Fruit fly (Drosophila melanogaster) whole organism, wandering third instar larva: Measurements from ENCODE around the gene Charon.
A peak's percentile ranks its signal among the peaks of the same experiment; 100 is the strongest.

ENCODE experiments used
- Abd-B ChIP-seq: fragments of >200 bp; optimal IDR thresholded peaks from 2 replicates; lab custom pipeline; 2017; ENCODE audit warnings: missing biosample characterization, missing genetic modification characterization
- CG32264 ChIP-seq: fragments of 200-800 bp; sonication (Bioruptor generic); optimal IDR thresholded peaks from 2 replicates; lab custom pipeline; 2016; ENCODE audit warnings: missing biosample characterization, missing genetic modification characterization
- CG9705 ChIP-seq: fragments of 200-800 bp; sonication (Bioruptor generic); optimal IDR thresholded peaks from 2 replicates; lab custom pipeline; 2018; ENCODE audit warnings: missing biosample characterization, mild to moderate bottlenecking, missing genetic modification characterization
- CrebA ChIP-seq: fragments of 200-800 bp; sonication (Bioruptor generic); optimal IDR thresholded peaks from 2 replicates; lab custom pipeline; 2016; ENCODE audit warnings: missing biosample characterization, mild to moderate bottlenecking, missing genetic modification characterization, borderline replicate concordance
- Dfd ChIP-seq: fragments of >200 bp; optimal IDR thresholded peaks from 2 replicates; lab custom pipeline; 2017; ENCODE audit warnings: missing biosample characterization, missing genetic modification characterization
- Dif ChIP-seq: fragments of 200-275, 200-300 bp; sonication (Bioruptor generic); optimal IDR thresholded peaks from 2 replicates; lab custom pipeline; 2018; ENCODE audit warnings: missing biosample characterization, missing genetic modification characterization; ENCODE audit not compliant: partially characterized antibody
- GATAd ChIP-seq: sonication (Bioruptor generic); optimal IDR thresholded peaks from 2 replicates; lab custom pipeline; 2016; ENCODE audit warnings: missing biosample characterization, missing genetic modification characterization
- HLH106 ChIP-seq: fragments of 200-800 bp; optimal IDR thresholded peaks from 3 replicates; lab custom pipeline; 2019; ENCODE audit warnings: missing biosample characterization, mild to moderate bottlenecking, missing genetic modification characterization, moderate library complexity
- Hnf4 ChIP-seq: fragments of 200-800 bp; sonication (Bioruptor generic); optimal IDR thresholded peaks from 2 replicates; lab custom pipeline; 2016; ENCODE audit warnings: missing biosample characterization, mild to moderate bottlenecking, missing genetic modification characterization
- Hr78 ChIP-seq: fragments of >200 bp; optimal IDR thresholded peaks from 2 replicates; lab custom pipeline; 2017; ENCODE audit warnings: missing biosample characterization, missing genetic modification characterization
- Hr83 ChIP-seq: fragments of 200-300 bp; sonication (Bioruptor generic); optimal IDR thresholded peaks from 2 replicates; lab custom pipeline; 2016; ENCODE audit warnings: missing biosample characterization, mild to moderate bottlenecking, missing genetic modification characterization, moderate library complexity; ENCODE audit not compliant: poor library complexity, severe bottlenecking
- Jra ChIP-seq: sonication (Bioruptor generic); optimal IDR thresholded peaks from 2 replicates; lab custom pipeline; 2016; ENCODE audit warnings: missing biosample characterization, missing genetic modification characterization
- Mio ChIP-seq: sonication (Bioruptor generic); optimal IDR thresholded peaks from 2 replicates; lab custom pipeline; 2016; ENCODE audit warnings: missing biosample characterization, missing genetic modification characterization
- Myc ChIP-seq: fragments of >200 bp; optimal IDR thresholded peaks from 2 replicates; lab custom pipeline; 2017
- N ChIP-seq: fragments of >200 bp; optimal IDR thresholded peaks from 2 replicates; lab custom pipeline; 2018; ENCODE audit warnings: missing biosample characterization, missing external identifiers, missing genetic modification characterization
- OdsH ChIP-seq: fragments of 200-800 bp; sonication (Bioruptor generic); optimal IDR thresholded peaks from 2 replicates; lab custom pipeline; 2016; ENCODE audit warnings: missing biosample characterization, mild to moderate bottlenecking, missing genetic modification characterization
- Rel ChIP-seq, 2 experiments: fragments of 200-800 bp; sonication (Bioruptor generic) in 1 of 2; optimal IDR thresholded peaks; 2 replicates in 1 of 2; 3 replicates in 1 of 2; lab custom pipeline; 2016 to 2019; ENCODE audit warnings: mild to moderate bottlenecking in 2 of 2, missing biosample characterization in 2 of 2, missing genetic modification characterization in 2 of 2, moderate library complexity in 1 of 2
- Sp1 ChIP-seq: fragments of 200-800 bp; sonication (Bioruptor generic); optimal IDR thresholded peaks from 3 replicates; lab custom pipeline; 2019; ENCODE audit warnings: missing biosample characterization, mild to moderate bottlenecking, missing genetic modification characterization, moderate library complexity
- Vsx2 ChIP-seq: fragments of 200-300, 225-300 bp; sonication (Bioruptor generic); optimal IDR thresholded peaks from 2 replicates; lab custom pipeline; 2018; ENCODE audit warnings: missing biosample characterization, missing genetic modification characterization; ENCODE audit not compliant: partially characterized antibody
- br ChIP-seq: fragments of 200-800 bp; sonication (Bioruptor generic); optimal IDR thresholded peaks from 2 replicates; lab custom pipeline; 2016; ENCODE audit warnings: missing biosample characterization, missing genetic modification characterization
- brk ChIP-seq: fragments of 200-800 bp; sonication (Bioruptor generic); optimal IDR thresholded peaks from 2 replicates; lab custom pipeline; 2016; ENCODE audit warnings: missing biosample characterization, mild to moderate bottlenecking, missing genetic modification characterization
- dl ChIP-seq, 2 experiments: fragments of 175-275, 200-275 bp in 1 of 2; fragments of 200-275 bp in 1 of 2; sonication (Bioruptor generic); optimal IDR thresholded peaks; lab custom pipeline; 2018; ENCODE audit warnings: mild to moderate bottlenecking in 2 of 2, missing biosample characterization in 2 of 2, missing genetic modification characterization in 2 of 2, moderate library complexity in 2 of 2; ENCODE audit not compliant: partially characterized antibody in 2 of 2, insufficient read depth in 1 of 2
- dmrt93B ChIP-seq: fragments of 200-800 bp; sonication (Bioruptor generic); optimal IDR thresholded peaks from 2 replicates; lab custom pipeline; 2018; ENCODE audit warnings: missing biosample characterization, mild to moderate bottlenecking, missing genetic modification characterization
- dsf ChIP-seq: sonication (Bioruptor generic); optimal IDR thresholded peaks from 2 replicates; lab custom pipeline; 2016; ENCODE audit warnings: missing biosample characterization, missing genetic modification characterization, borderline replicate concordance
- ey ChIP-seq: fragments of 200-800 bp; sonication (Bioruptor generic); optimal IDR thresholded peaks from 2 replicates; lab custom pipeline; 2016; ENCODE audit warnings: missing biosample characterization, missing genetic modification characterization
- foxo ChIP-seq, 2 experiments: fragments of 200-800 bp; sonication (Bioruptor generic); optimal IDR thresholded peaks; 2 replicates in 1 of 2; 3 replicates in 1 of 2; lab custom pipeline; 2016 to 2017; ENCODE audit warnings: missing biosample characterization in 2 of 2, missing genetic modification characterization in 2 of 2
- fru ChIP-seq: fragments of 200-800 bp; sonication (Bioruptor generic); optimal IDR thresholded peaks from 3 replicates; lab custom pipeline; 2016; ENCODE audit warnings: missing biosample characterization, mild to moderate bottlenecking, missing genetic modification characterization
- h ChIP-seq: fragments of 200-800 bp; sonication (Bioruptor generic); optimal IDR thresholded peaks from 3 replicates; lab custom pipeline; 2016; ENCODE audit warnings: missing biosample characterization, mild to moderate bottlenecking, missing genetic modification characterization
- jim ChIP-seq: fragments of 175-275, 200-325 bp; sonication (Bioruptor generic); optimal IDR thresholded peaks from 2 replicates; lab custom pipeline; 2016; ENCODE audit warnings: missing biosample characterization, mild to moderate bottlenecking, missing genetic modification characterization
- lola ChIP-seq: fragments of >200 bp; optimal IDR thresholded peaks from 2 replicates; lab custom pipeline; 2017; ENCODE audit warnings: missing biosample characterization, missing genetic modification characterization
- pan ChIP-seq: fragments of >200 bp; optimal IDR thresholded peaks from 2 replicates; lab custom pipeline; 2017
- psq ChIP-seq: fragments of 200-800 bp; sonication (Bioruptor generic); optimal IDR thresholded peaks from 3 replicates; lab custom pipeline; 2017; ENCODE audit warnings: missing biosample characterization, mild to moderate bottlenecking, missing genetic modification characterization, moderate library complexity
- rgr ChIP-seq: fragments of 200-800 bp; sonication (Bioruptor generic); optimal IDR thresholded peaks from 3 replicates; lab custom pipeline; 2016; ENCODE audit warnings: missing biosample characterization, mild to moderate bottlenecking, missing genetic modification characterization
- sage ChIP-seq: fragments of 200-800 bp; sonication (Bioruptor generic); optimal IDR thresholded peaks from 2 replicates; lab custom pipeline; 2016; ENCODE audit warnings: missing biosample characterization, mild to moderate bottlenecking, missing genetic modification characterization
- sv ChIP-seq: fragments of 200-800 bp; sonication (Bioruptor generic); optimal IDR thresholded peaks from 3 replicates; lab custom pipeline; 2016; ENCODE audit warnings: missing biosample characterization, missing genetic modification characterization
- tai ChIP-seq: sonication (Bioruptor generic); optimal IDR thresholded peaks from 2 replicates; lab custom pipeline; 2016; ENCODE audit warnings: missing biosample characterization, missing genetic modification characterization
- usp ChIP-seq: fragments of >200 bp; optimal IDR thresholded peaks from 2 replicates; lab custom pipeline; 2017; ENCODE audit warnings: missing biosample characterization, missing genetic modification characterization
- woc ChIP-seq: sonication (Bioruptor generic); optimal IDR thresholded peaks from 2 replicates; lab custom pipeline; 2016; ENCODE audit warnings: missing biosample characterization, mild to moderate bottlenecking, missing genetic modification characterization

Charon gene

dm6 chr2L:1147656-1148055 is 24.9 kb downstream of the Charon start:
- TF ChIP-seq foxo (GFP tag; optimal IDR thresholded peaks at IDR 0.05; lab: Kevin White, UChicago) = no peak
- TF ChIP-seq usp (GFP tag; lab: Kevin White, UChicago) = no peak
- TF ChIP-seq Vsx2 (GFP tag; lab: Kevin White, UChicago) = no peak

DNA sequence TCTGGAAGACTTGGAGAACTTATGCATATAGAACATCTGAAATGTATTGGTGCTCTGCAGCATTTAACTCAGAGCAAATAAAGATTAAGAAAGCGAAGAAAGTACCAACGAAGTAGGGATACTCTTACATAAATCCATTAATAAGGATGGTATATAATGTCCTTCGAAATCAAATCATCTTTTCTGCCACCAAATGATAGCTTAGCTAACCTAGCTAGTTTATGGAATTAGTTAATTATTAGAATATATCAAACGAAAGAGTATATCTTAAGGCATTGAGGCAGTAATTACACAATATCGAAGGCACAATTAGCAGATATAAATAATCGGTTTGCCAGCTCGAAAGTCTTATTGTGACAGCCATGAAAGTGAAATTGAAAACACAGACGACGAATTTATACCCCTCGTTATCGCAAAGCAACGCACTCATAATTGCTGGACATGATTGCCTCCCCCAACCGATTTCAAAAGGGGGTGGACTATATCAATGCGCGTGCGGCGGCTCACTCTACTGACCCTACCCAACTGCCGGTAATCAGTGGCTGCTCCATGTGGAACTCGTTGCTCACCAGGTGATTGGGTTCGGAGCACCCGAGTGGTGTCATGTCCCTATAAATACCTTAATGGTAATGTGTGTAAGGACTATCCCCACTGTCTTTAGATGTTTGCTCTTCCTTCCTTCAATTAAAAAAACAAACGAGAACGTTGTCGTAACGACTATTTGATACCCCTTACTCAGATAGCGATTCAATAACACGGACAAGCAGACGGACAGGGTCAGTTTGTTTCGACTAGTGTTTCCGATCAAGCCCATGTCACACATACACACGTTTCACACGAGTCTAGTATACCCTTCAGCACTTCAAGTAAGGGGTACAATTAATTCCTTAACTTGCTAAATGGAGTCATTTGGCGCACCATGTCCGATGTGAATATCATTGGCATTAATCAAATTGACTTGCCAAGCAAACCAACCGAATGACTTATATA is 27.9 kb downstream of the Charon start:
- TF ChIP-seq br (GFP tag; lab: Kevin White, UChicago) (peak; percentile 89), psq (GFP tag; lab: Kevin White, UChicago) (peak; percentile 82), Hr78 (GFP tag; lab: Kevin White, UChicago) (no peak), Sp1 (GFP tag; lab: Kevin White, UChicago) (peak; percentile 93), woc (GFP tag; lab: Kevin White, UChicago) (no peak), OdsH (GFP tag; lab: Kevin White, UChicago) (peak; percentile 92), dmrt93B (peak; percentile 83), ey (GFP tag; lab: Kevin White, UChicago) (peak; percentile 93), Myc (lab: Kevin White, UChicago) (no peak), lola (GFP tag; lab: Kevin White, UChicago) (no peak), GATAd (no peak), CG9705 (GFP tag; lab: Kevin White, UChicago) (peak; percentile 41), dsf (no peak), Dif (GFP tag; lab: Kevin White, UChicago) (no peak), CG32264 (GFP tag; lab: Kevin White, UChicago) (peak; percentile 75), Rel (GFP tag; optimal IDR thresholded peaks at IDR 0.05; lab: Kevin White, UChicago) (peak; percentile 47), Rel (tag; optimal IDR thresholded peaks at IDR 0.05; lab: Kevin White, UChicago) (peak; percentile 66), tai (no peak), brk (GFP tag; lab: Kevin White, UChicago) (no peak), HLH106 (tag; lab: Kevin White, UChicago) (peak; percentile 91), rgr (GFP tag; lab: Kevin White, UChicago) (peak; percentile 93), Hr83 (GFP tag; lab: Kevin White, UChicago) (no peak), usp (GFP tag; lab: Kevin White, UChicago) (no peak), jim (GFP tag; lab: Kevin White, UChicago) (no peak), Dfd (GFP tag; lab: Kevin White, UChicago) (no peak), Jra (peak; percentile 64), sv (peak; percentile 40), Vsx2 (GFP tag; lab: Kevin White, UChicago) (no peak), pan (lab: Kevin White, UChicago) (no peak), h (peak; percentile 96), Mio (GFP tag; lab: Kevin White, UChicago) (peak; percentile 55), fru (GFP tag; lab: Kevin White, UChicago) (peak; percentile 91), CrebA (GFP tag; lab: Kevin White, UChicago) (no peak), dl (GFP tag; optimal IDR thresholded peaks at IDR 0.05; lab: Kevin White, UChicago; ENCODE audit: insufficient read depth in 1 of 2, partially characterized antibody in 2 of 2) (no peak), foxo (GFP tag; optimal IDR thresholded peaks at IDR 0.05; lab: Kevin White, UChicago) (peak; percentile 80 to 94), Hnf4 (GFP tag; lab: Kevin White, UChicago) (no peak), Abd-B (GFP tag; lab: Kevin White, UChicago) (no peak), sage (GFP tag; lab: Kevin White, UChicago) (no peak), N (GFP tag; lab: Kevin White, UChicago) (no peak)
